Worm (Caenorhabditis elegans) whole organism, early embryonic: Measurements from ENCODE around the gene str-161.

Source experiments
- ama-1 ChIP-seq: fragments of 150-350 bp; optimal IDR thresholded peaks from 2 replicates; lab custom pipeline; 2014
- ceh-13 ChIP-seq: fragments of 200-800 bp; sonication (Bioruptor generic); optimal IDR thresholded peaks from 2 replicates; lab custom pipeline; 2018; ENCODE audit warnings: mild to moderate bottlenecking, missing genetic modification characterization, missing compliant biosample characterization
- ets-7 ChIP-seq: sonication (generic microtip); optimal IDR thresholded peaks from 2 replicates; lab custom pipeline; 2016; ENCODE audit warnings: missing genotype, missing genetic modification characterization, missing compliant biosample characterization
- hmg-4 ChIP-seq: fragments of 200-800 bp; sonication (Bioruptor generic); optimal IDR thresholded peaks from 2 replicates; lab custom pipeline; 2018; ENCODE audit warnings: mild to moderate bottlenecking, missing genetic modification characterization, missing compliant biosample characterization
- pes-1 ChIP-seq: fragments of 200-800 bp; sonication (Bioruptor generic); IDR thresholded peaks from 2 replicates; pipeline ENCODE4 v1.3.6; 2022; ENCODE audit warnings: missing genetic modification reagents, missing genetic modification characterization, missing compliant biosample characterization

- TF ChIP-seq ama-1 (no peak), pes-1 (GFP tag; lab: Robert Waterston, UW) (no peak), hmg-4 (GFP tag; lab: Kevin White, UChicago) (no peak), ets-7 (tag; lab: Kevin White, UChicago) (no peak), ceh-13 (GFP tag; lab: Kevin White, UChicago) (no peak)
Observed at ce11 chrIV:4937647-4938046, 33.8 kb upstream of the str-161 start, which contains the start of gene fbxa-86.
